Worm (Caenorhabditis elegans): ENCODE data around the gene Y53G8AL.1.

Gene Y53G8AL.1

DNA sequence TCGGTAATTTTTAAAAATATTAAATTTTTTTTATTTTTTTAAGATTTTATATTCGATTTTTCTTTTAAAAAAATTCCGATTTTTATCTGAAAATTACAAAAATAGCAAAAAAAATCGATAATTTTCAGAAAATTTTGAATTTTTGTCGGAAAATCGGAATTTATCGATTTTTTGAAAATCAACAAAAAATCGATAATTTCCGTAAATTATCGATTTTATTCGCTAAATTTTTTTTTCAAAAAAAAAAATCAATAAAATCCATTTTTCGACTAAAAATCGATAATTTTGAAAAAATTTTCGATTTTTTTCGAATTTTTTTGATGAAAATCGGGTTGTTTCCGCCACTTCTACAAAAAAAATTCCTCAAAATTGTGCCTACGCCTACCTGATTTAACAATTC lies 9.5 kb downstream of the Y53G8AL.1 start:
- no peak for TF ChIP-seq nfya-1 (tag; optimal IDR thresholded peaks at IDR 0.05; ENCODE audit: insufficient read depth)
- TF ChIP-seq egl-27 (tag; optimal IDR thresholded peaks at IDR 0.05) = no peak
- peak; percentile 95 for TF ChIP-seq ceh-28 (tag; optimal IDR thresholded peaks at IDR 0.05)

DNA sequence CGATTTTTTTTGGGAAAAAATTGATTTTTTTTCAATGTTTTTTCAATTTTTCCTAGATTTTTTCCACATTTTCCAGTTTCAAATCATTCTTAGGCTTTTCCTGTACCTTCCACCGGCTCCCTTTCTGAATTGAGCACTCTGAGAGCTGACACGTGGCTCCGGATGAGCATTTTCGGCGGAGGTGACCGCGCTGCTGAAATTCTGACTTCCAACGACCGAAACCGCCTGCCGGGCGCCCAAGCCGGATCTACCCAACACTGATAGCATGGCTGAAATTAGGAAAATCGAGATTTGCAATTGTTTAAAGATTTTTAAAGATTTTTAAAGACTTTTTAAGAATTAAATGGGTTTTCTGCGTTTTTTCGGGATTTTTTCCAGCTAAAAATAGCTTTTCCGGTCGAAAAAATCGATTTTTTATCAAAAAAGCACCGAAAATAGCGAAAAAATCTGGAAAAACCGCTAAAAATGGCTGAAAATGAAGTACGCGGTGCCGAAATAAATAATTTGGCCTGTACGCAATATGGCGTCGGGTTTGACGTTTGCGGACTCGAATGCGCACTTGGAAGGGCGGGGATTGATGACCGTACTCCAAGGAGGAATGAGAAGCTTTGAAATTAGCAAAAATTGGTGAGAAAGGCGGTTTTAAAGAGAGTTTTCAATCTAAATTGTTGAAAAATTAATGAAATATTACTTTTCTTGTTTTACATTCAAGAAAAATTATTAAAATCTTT lies 15.6 kb downstream of the Y53G8AL.1 start, which contains the start of gene nduf-9:
Gene nduf-9, minus strand, starts transcription at position 269 of the 731 bp plus-strand sequence.
- TF ChIP-seq nhr-76 (tag; optimal IDR thresholded peaks at IDR 0.05) (no peak), lin-15B (tag; optimal IDR thresholded peaks at IDR 0.05) (peak; percentile 47), sea-2 (GFP tag; optimal IDR thresholded peaks at IDR 0.05) (peak; percentile 34), hmg-11 (tag; optimal IDR thresholded peaks at IDR 0.05) (peak; percentile 70), lsy-12 (tag; optimal IDR thresholded peaks at IDR 0.05) (no peak), nfya-1 (tag; optimal IDR thresholded peaks at IDR 0.05; ENCODE audit: insufficient read depth) (peak; percentile 79), ceh-9 (tag; optimal IDR thresholded peaks at IDR 0.05) (no peak)

DNA sequence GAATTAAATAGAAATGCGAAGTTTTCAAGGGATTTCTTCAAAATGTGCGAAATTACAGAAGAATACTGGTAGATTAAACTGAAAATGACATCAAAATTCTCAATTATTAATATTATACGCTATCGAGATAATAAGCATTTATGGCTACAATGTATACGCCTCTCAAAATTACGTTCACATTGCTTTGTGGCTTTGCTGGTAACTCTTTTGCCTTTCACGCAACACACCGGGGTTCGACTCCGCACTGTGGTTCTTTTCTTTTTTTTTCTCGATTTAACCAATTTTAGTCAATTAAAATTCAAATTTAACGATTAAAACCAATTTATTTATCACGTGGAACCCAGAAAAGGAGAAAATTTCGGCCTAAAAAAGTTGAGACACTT lies 16.1 kb downstream of the Y53G8AL.1 start:
- no peak for TF ChIP-seq fkh-2 (tag; optimal IDR thresholded peaks at IDR 0.05)
- TF ChIP-seq mdl-1 (tag; optimal IDR thresholded peaks at IDR 0.05) = no peak
- TF ChIP-seq lsy-12 (tag; optimal IDR thresholded peaks at IDR 0.05) = peak; percentile 49
- no peak for TF ChIP-seq ceh-9 (tag; optimal IDR thresholded peaks at IDR 0.05)
- no peak for TF ChIP-seq aly-2 (tag; optimal IDR thresholded peaks at IDR 0.05)
- TF ChIP-seq nhr-77 (tag; optimal IDR thresholded peaks at IDR 0.05) = peak; percentile 24
- peak; percentile 29 for TF ChIP-seq tbx-2 (tag; optimal IDR thresholded peaks at IDR 0.05)
- TF ChIP-seq lin-15B (tag; optimal IDR thresholded peaks at IDR 0.05) = no peak
- peak; percentile 29 for TF ChIP-seq elt-2 (tag; optimal IDR thresholded peaks at IDR 0.05)

DNA sequence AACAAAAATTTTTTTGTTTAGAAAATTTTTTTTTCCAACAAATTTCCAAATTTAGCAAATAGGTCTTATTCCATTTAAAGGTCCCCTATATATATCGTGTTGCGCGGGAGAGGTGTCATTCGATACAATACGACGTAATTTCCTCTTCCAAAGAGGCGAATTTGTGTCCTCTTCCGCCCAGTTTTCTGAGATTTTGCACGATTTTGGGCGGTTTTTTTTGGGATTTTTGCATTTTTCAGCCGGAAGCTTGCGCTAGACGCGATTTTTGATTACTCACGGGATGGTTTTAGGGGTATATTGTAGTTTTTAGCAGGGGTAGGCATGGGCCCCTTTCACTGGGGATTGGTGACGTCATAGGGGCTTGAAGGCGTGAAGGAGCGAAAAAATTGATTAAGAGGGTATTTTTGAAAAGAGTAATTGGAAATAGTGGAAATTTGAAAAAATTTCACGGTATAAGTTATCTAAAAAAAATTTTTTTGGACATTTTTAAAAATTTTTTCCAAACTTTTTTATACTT lies 17.8 kb downstream of the Y53G8AL.1 start, which contains the start of gene Y53G8AL.4:
Gene Y53G8AL.4, minus strand, starts transcription at position 51 of the 517 bp plus-strand sequence.
- TF ChIP-seq egl-5 (tag; optimal IDR thresholded peaks at IDR 0.05) = no peak
- no peak for TF ChIP-seq eor-1 (tag; optimal IDR thresholded peaks at IDR 0.05)
- TF ChIP-seq zag-1 (tag; optimal IDR thresholded peaks at IDR 0.05) = no peak
- TF ChIP-seq ztf-4 (tag; optimal IDR thresholded peaks at IDR 0.05) = no peak
- no peak for TF ChIP-seq elt-1 (tag; optimal IDR thresholded peaks at IDR 0.05)
- TF ChIP-seq nhr-237 (tag; optimal IDR thresholded peaks at IDR 0.05) = no peak
- TF ChIP-seq ztf-11 (tag; optimal IDR thresholded peaks at IDR 0.05) = no peak
- TF ChIP-seq snpc-4 (tag; optimal IDR thresholded peaks at IDR 0.05) = no peak
- TF ChIP-seq tbx-2 (tag; optimal IDR thresholded peaks at IDR 0.05) = no peak
- no peak for TF ChIP-seq pqm-1 (tag; optimal IDR thresholded peaks at IDR 0.05)
- no peak for TF ChIP-seq ceh-28 (tag; optimal IDR thresholded peaks at IDR 0.05)
- no peak for TF ChIP-seq nhr-76 (tag; optimal IDR thresholded peaks at IDR 0.05)
- no peak for TF ChIP-seq fos-1 (tag; optimal IDR thresholded peaks at IDR 0.05)
- TF ChIP-seq nhr-12 (tag; optimal IDR thresholded peaks at IDR 0.05) = no peak
- TF ChIP-seq ceh-82 (tag; optimal IDR thresholded peaks at IDR 0.05) = no peak
- no peak for TF ChIP-seq aly-2 (tag; optimal IDR thresholded peaks at IDR 0.05)

DNA sequence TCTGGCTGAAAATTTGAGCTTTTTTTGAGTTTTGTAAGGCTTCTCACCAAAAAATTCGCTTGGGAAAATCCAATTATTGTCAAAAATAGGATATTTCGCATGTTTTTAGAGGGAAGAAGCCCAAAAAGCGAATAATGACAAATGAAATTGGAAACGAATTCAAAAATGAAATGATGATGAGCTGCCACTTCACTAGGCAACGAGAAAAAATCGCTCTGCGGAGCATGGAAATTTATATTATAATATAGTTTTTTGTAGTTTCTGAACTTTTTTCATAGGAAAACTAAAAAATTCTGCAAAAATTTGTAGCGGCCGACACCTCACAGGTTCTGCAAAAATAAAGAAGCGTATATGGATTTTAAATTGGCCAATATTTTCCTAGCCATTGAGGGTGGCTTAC lies 20.1 kb downstream of the Y53G8AL.1 start, which contains the start of gene Y53G8AL.3:
Gene Y53G8AL.3, minus strand, starts transcription at position 101 of the 400 bp plus-strand sequence.
- TF ChIP-seq mml-1 (tag; optimal IDR thresholded peaks at IDR 0.05) (no peak), nhr-12 (tag; optimal IDR thresholded peaks at IDR 0.05) (no peak), egl-5 (tag; optimal IDR thresholded peaks at IDR 0.05) (no peak), nhr-23 (tag; optimal IDR thresholded peaks at IDR 0.05) (no peak)

DNA sequence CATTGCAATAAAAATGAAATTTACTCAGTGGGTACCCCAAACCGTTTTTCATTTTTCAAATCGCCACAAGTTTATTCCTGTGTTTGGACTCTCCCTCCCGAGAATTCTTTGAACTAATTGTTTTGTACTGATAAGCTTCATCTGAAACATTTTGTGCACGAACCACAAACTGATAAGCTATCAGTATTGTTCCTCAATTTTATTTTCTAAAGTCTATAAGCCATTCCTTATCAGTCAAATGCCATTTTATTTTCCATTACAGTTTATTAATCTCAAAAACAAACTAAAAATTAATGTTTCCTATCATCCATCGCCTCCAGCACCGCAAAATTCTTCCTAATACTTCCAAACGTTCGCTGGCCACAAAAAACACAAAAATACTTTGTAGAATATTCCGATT lies 20.8 kb downstream of the Y53G8AL.1 start:
- TF ChIP-seq zag-1 (tag; optimal IDR thresholded peaks at IDR 0.05) (no peak), elt-2 (tag; optimal IDR thresholded peaks at IDR 0.05) (peak; percentile 97), fos-1 (tag; optimal IDR thresholded peaks at IDR 0.05) (no peak), nhr-67 (tag; optimal IDR thresholded peaks at IDR 0.05) (no peak), ceh-28 (tag; optimal IDR thresholded peaks at IDR 0.05) (no peak), lin-39 (tag; optimal IDR thresholded peaks at IDR 0.05) (no peak), eor-1 (tag; optimal IDR thresholded peaks at IDR 0.05) (no peak), ceh-82 (tag; optimal IDR thresholded peaks at IDR 0.05) (no peak), daf-12 (tag; optimal IDR thresholded peaks at IDR 0.05) (no peak), unc-39 (tag; optimal IDR thresholded peaks at IDR 0.05) (no peak), pha-4 (tag; optimal IDR thresholded peaks at IDR 0.05) (peak; percentile 75), nhr-43 (tag; optimal IDR thresholded peaks at IDR 0.05; ENCODE audit: poor library complexity, severe bottlenecking) (no peak), unc-62 (GFP tag; optimal IDR thresholded peaks at IDR 0.05) (no peak), pqm-1 (tag; optimal IDR thresholded peaks at IDR 0.05) (peak; percentile 98), hmg-11 (tag; optimal IDR thresholded peaks at IDR 0.05) (no peak), egl-27 (tag; optimal IDR thresholded peaks at IDR 0.05) (no peak), egl-5 (tag; optimal IDR thresholded peaks at IDR 0.05) (no peak), jun-1 (tag; optimal IDR thresholded peaks at IDR 0.05) (peak; percentile 65)

Data from whole organism, L3 larva.